Fruit fly (Drosophila melanogaster): ENCODE measurements around the gene Gpdh3.

DNA sequence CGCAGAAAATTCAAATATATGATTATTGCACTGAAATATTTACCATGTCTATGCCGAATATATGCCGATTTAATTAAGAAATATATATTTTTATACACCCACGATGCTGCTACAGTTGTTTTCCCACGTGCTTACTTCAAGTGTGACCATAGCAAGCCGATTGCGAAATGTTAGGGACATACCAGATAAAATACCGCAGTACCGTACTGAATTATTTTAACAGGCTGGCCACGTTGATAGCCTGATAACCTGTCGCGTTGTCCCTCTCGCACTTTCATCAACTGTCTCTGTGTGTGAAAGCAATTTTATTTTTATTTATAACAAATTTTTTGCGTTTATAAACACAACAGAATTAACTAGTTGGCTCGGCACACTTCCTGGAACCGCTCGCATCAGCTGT lies 39.1 kb downstream of the Gpdh3 start, which contains the start of the genes Nop56 and mats:
- no peak for TF ChIP-seq gl (tag; optimal IDR thresholded peaks at IDR 0.05)
- TF ChIP-seq Pif1B (GFP tag; optimal IDR thresholded peaks at IDR 0.05), result no peak
- TF ChIP-seq fd96Ca (GFP tag; IDR thresholded peaks at IDR 0.05), result no peak
- no peak for TF ChIP-seq D1 (tag; optimal IDR thresholded peaks at IDR 0.05)
- no peak for TF ChIP-seq CG15710 (tag; optimal IDR thresholded peaks at IDR 0.05)
- no peak for TF ChIP-seq Ets98B (GFP tag; IDR thresholded peaks at IDR 0.05)
- TF ChIP-seq rn (GFP tag; IDR thresholded peaks at IDR 0.05), result no peak
- no peak for TF ChIP-seq CG10348 (GFP tag; IDR thresholded peaks at IDR 0.05)
- TF ChIP-seq CG8301 (tag; optimal IDR thresholded peaks at IDR 0.05), result no peak
- no peak for TF ChIP-seq CG9948 (tag; optimal IDR thresholded peaks at IDR 0.05)
- TF ChIP-seq CG17806 (tag; optimal IDR thresholded peaks at IDR 0.05), result no peak
- TF ChIP-seq Pif1A (GFP tag; optimal IDR thresholded peaks at IDR 0.05), result no peak
- no peak for TF ChIP-seq Snoo (tag; optimal IDR thresholded peaks at IDR 0.05)
